Worm (Caenorhabditis elegans) whole organism, L3 larva: ENCODE results near the gene lit-1.
A peak's percentile ranks its signal among the peaks of the same experiment; 100 is the strongest.

Experiments
- R02D3.7 ChIP-seq: fragments of 150-350 bp; optimal IDR thresholded peaks from 2 replicates; lab custom pipeline; 2014; ENCODE audit warnings: missing biosample characterization, missing genetic modification characterization
- ZK546.5 ChIP-seq: sonication (generic microtip); optimal IDR thresholded peaks from 2 replicates; lab custom pipeline; 2017; ENCODE audit warnings: missing biosample characterization, missing genetic modification characterization
- aly-2 ChIP-seq: fragments of 150-350 bp; optimal IDR thresholded peaks from 2 replicates; lab custom pipeline; 2014; ENCODE audit warnings: missing biosample characterization, missing genetic modification characterization
- ama-1 ChIP-seq: fragments of 150-350 bp; optimal IDR thresholded peaks from 2 replicates; lab custom pipeline; 2018
- ceh-16 ChIP-seq: sonication (generic microtip); optimal IDR thresholded peaks from 2 replicates; lab custom pipeline; 2017; ENCODE audit warnings: missing biosample characterization, missing genetic modification characterization
- ceh-28 ChIP-seq: fragments of 150-350 bp; optimal IDR thresholded peaks from 2 replicates; lab custom pipeline; 2014; ENCODE audit warnings: missing biosample characterization, missing genetic modification reagents, missing genetic modification characterization
- ceh-82 ChIP-seq: fragments of 150-350 bp; optimal IDR thresholded peaks from 2 replicates; lab custom pipeline; 2014; ENCODE audit warnings: missing biosample characterization, missing genetic modification characterization
- ceh-9 ChIP-seq: sonication (generic microtip); optimal IDR thresholded peaks from 2 replicates; lab custom pipeline; 2018; ENCODE audit warnings: missing biosample characterization, missing genetic modification characterization
- daf-12 ChIP-seq: fragments of 150-350 bp; optimal IDR thresholded peaks from 2 replicates; lab custom pipeline; 2014; ENCODE audit warnings: missing biosample characterization, missing genetic modification reagents, missing genetic modification characterization
- egl-27 ChIP-seq: sonication (generic microtip); optimal IDR thresholded peaks from 4 replicates; lab custom pipeline; 2017; ENCODE audit warnings: missing biosample characterization, missing genetic modification reagents, missing genetic modification characterization
- egl-5 ChIP-seq: fragments of 150-350 bp; optimal IDR thresholded peaks from 2 replicates; lab custom pipeline; 2017; ENCODE audit warnings: missing biosample characterization, missing genetic modification reagents, missing genetic modification characterization, inconsistent platforms
- elt-1 ChIP-seq: fragments of 150-350 bp; optimal IDR thresholded peaks from 2 replicates; lab custom pipeline; 2014; ENCODE audit warnings: missing biosample characterization, missing genetic modification characterization
- elt-2 ChIP-seq: sonication (generic microtip); optimal IDR thresholded peaks from 2 replicates; lab custom pipeline; 2016; ENCODE audit warnings: missing genetic modification reagents, mild to moderate bottlenecking, missing genetic modification characterization, missing compliant biosample characterization
- elt-3 ChIP-seq, 3 experiments: fragments of 150-350 bp in 1 of 3; sonication (generic microtip) in 2 of 3; optimal IDR thresholded peaks; 2 replicates in 2 of 3; 4 replicates in 1 of 3; lab custom pipeline; 2014 to 2017; ENCODE audit warnings: missing biosample characterization in 3 of 3, missing genetic modification characterization in 3 of 3
- eor-1 ChIP-seq, 2 experiments: fragments of 150-350 bp; optimal IDR thresholded peaks; 2 replicates each; lab custom pipeline; 2014 to 2018; ENCODE audit warnings: missing biosample characterization in 2 of 2, missing genetic modification characterization in 2 of 2
- fkh-2 ChIP-seq: fragments of 150-350 bp; optimal IDR thresholded peaks from 2 replicates; lab custom pipeline; 2014; ENCODE audit warnings: missing biosample characterization, missing genetic modification reagents, missing genetic modification characterization
- fos-1 ChIP-seq: fragments of 150-350 bp; optimal IDR thresholded peaks from 2 replicates; lab custom pipeline; 2014; ENCODE audit warnings: missing biosample characterization, missing genetic modification characterization
- hmg-11 ChIP-seq: sonication (generic microtip); optimal IDR thresholded peaks from 2 replicates; lab custom pipeline; 2016; ENCODE audit warnings: missing genetic modification characterization, missing compliant biosample characterization
- jun-1 ChIP-seq: fragments of 150-350 bp; optimal IDR thresholded peaks from 2 replicates; lab custom pipeline; 2014; ENCODE audit warnings: missing biosample characterization, missing genetic modification reagents, missing genetic modification characterization
- lin-15B ChIP-seq: fragments of 150-350 bp; optimal IDR thresholded peaks from 2 replicates; lab custom pipeline; 2014; ENCODE audit warnings: missing biosample characterization, missing genetic modification characterization
- lsy-12 ChIP-seq: sonication (generic microtip); optimal IDR thresholded peaks from 2 replicates; lab custom pipeline; 2016; ENCODE audit warnings: mild to moderate bottlenecking, missing genetic modification characterization, missing compliant biosample characterization
- mdl-1 ChIP-seq: fragments of 150-350 bp; optimal IDR thresholded peaks from 2 replicates; lab custom pipeline; 2014; ENCODE audit warnings: missing biosample characterization, missing genetic modification characterization
- mml-1 ChIP-seq: fragments of 150-350 bp; sonication (generic microtip); optimal IDR thresholded peaks from 3 replicates; lab custom pipeline; 2014; ENCODE audit warnings: missing biosample characterization, missing genetic modification characterization
- nfya-1 ChIP-seq: sonication (generic microtip); optimal IDR thresholded peaks from 2 replicates; lab custom pipeline; 2017; ENCODE audit warnings: missing genetic modification characterization, mild to moderate bottlenecking, missing compliant biosample characterization, antibody characterized with exemption, moderate library complexity; ENCODE audit not compliant: insufficient read depth
- nhr-11 ChIP-seq: fragments of 150-350 bp; optimal IDR thresholded peaks from 2 replicates; lab custom pipeline; 2014; ENCODE audit warnings: missing biosample characterization, missing genetic modification characterization
- nhr-12 ChIP-seq: fragments of 150-350 bp; optimal IDR thresholded peaks from 2 replicates; lab custom pipeline; 2014; ENCODE audit warnings: missing biosample characterization, missing genetic modification characterization
- nhr-23 ChIP-seq: fragments of 150-350 bp; optimal IDR thresholded peaks from 2 replicates; lab custom pipeline; 2014; ENCODE audit warnings: missing biosample characterization, missing genetic modification reagents, missing genetic modification characterization
- nhr-237 ChIP-seq: fragments of 150-350 bp; optimal IDR thresholded peaks from 2 replicates; lab custom pipeline; 2014; ENCODE audit warnings: missing biosample characterization, missing genetic modification characterization
- nhr-25 ChIP-seq: sonication (generic microtip); optimal IDR thresholded peaks from 2 replicates; lab custom pipeline; 2017; ENCODE audit warnings: missing biosample characterization, missing genetic modification characterization
- nhr-28 ChIP-seq: fragments of 150-350 bp; optimal IDR thresholded peaks from 2 replicates; lab custom pipeline; 2014; ENCODE audit warnings: missing biosample characterization, missing genetic modification characterization
- nhr-43 ChIP-seq: sonication (generic microtip); optimal IDR thresholded peaks from 2 replicates; lab custom pipeline; 2016; ENCODE audit warnings: mild to moderate bottlenecking, missing genetic modification characterization, missing compliant biosample characterization; ENCODE audit not compliant: poor library complexity, severe bottlenecking
- nhr-67 ChIP-seq: fragments of 150-350 bp; optimal IDR thresholded peaks from 2 replicates; lab custom pipeline; 2014; ENCODE audit warnings: missing biosample characterization, missing genetic modification characterization
- nhr-76 ChIP-seq: fragments of 150-350 bp; sonication (generic microtip); optimal IDR thresholded peaks from 5 replicates; lab custom pipeline; 2014; ENCODE audit warnings: missing biosample characterization, missing genetic modification characterization
- nhr-77 ChIP-seq: fragments of 150-350 bp; optimal IDR thresholded peaks from 2 replicates; lab custom pipeline; 2014; ENCODE audit warnings: missing biosample characterization, missing genetic modification characterization
- pqm-1 ChIP-seq: fragments of 150-350 bp; optimal IDR thresholded peaks from 2 replicates; lab custom pipeline; 2017; ENCODE audit warnings: missing biosample characterization, missing genetic modification characterization, inconsistent platforms
- sea-2 ChIP-seq: fragments of 150-350 bp; sonication (generic microtip); optimal IDR thresholded peaks from 4 replicates; lab custom pipeline; 2014; ENCODE audit warnings: missing biosample characterization, missing genetic modification reagents, missing genetic modification characterization
- skn-1 ChIP-seq: fragments of 150-350 bp; optimal IDR thresholded peaks from 2 replicates; lab custom pipeline; 2014; ENCODE audit warnings: missing biosample characterization, missing genetic modification characterization
- snpc-4 ChIP-seq: fragments of 150-350 bp; optimal IDR thresholded peaks from 2 replicates; lab custom pipeline; 2014; ENCODE audit warnings: missing biosample characterization, missing genetic modification characterization
- tbx-2 ChIP-seq: sonication (generic microtip); optimal IDR thresholded peaks from 2 replicates; lab custom pipeline; 2016; ENCODE audit warnings: mild to moderate bottlenecking, missing genetic modification characterization, missing compliant biosample characterization
- unc-39 ChIP-seq: sonication (generic microtip); optimal IDR thresholded peaks from 4 replicates; lab custom pipeline; 2017; ENCODE audit warnings: missing biosample characterization, missing genetic modification characterization
- unc-62 ChIP-seq: fragments of 150-350 bp; sonication (generic microtip); optimal IDR thresholded peaks from 4 replicates; lab custom pipeline; 2014; ENCODE audit warnings: missing biosample characterization, missing genetic modification reagents, missing genetic modification characterization
- zag-1 ChIP-seq: fragments of 150-350 bp; optimal IDR thresholded peaks from 2 replicates; lab custom pipeline; 2014; ENCODE audit warnings: missing biosample characterization, missing genetic modification characterization
- ztf-11 ChIP-seq: fragments of 150-350 bp; optimal IDR thresholded peaks from 2 replicates; lab custom pipeline; 2014; ENCODE audit warnings: missing biosample characterization, missing genetic modification characterization
- ztf-4 ChIP-seq: fragments of 150-350 bp; optimal IDR thresholded peaks from 2 replicates; lab custom pipeline; 2014; ENCODE audit warnings: missing biosample characterization, missing genetic modification characterization

The lit-1 gene

ce11 chrIII:13713807-13714206 is 12.0 kb downstream of the lit-1 start:
- TF ChIP-seq nhr-12 (tag; lab: Kevin White, UChicago) (no peak), nhr-25 (tag; lab: Kevin White, UChicago) (peak; percentile 16)

DNA sequence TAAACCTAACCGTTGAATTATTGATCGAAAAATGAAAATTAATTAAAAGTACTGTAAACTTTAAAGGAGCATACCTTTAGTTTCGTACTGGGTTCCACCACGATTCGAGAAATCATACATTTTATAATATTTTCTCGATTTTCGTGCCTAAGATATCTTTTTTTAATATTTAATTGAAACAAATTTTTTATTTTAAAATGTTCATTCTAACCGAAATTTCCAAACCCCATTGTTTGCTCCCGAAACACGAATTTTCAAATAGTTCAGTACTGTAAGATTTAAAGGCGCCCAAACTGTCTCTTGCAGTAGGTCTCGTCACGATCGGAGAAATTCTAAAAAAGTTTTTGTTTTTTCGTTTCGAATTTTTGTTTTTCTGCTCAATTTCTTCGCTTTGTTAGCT is 13.2 kb downstream of the lit-1 start:
- TF ChIP-seq nfya-1 = no peak
- no peak for TF ChIP-seq elt-3 (tag; optimal IDR thresholded peaks at IDR 0.05; lab: Kevin White, UChicago)
- no peak for TF ChIP-seq ztf-4 (tag; lab: Kevin White, UChicago)
- TF ChIP-seq nhr-77 (tag; lab: Kevin White, UChicago) = no peak
- no peak for TF ChIP-seq aly-2
- no peak for TF ChIP-seq egl-5 (tag; lab: Kevin White, UChicago)
- no peak for TF ChIP-seq daf-12
- no peak for TF ChIP-seq unc-39 (tag; lab: Kevin White, UChicago)
- TF ChIP-seq jun-1 (tag; lab: Kevin White, UChicago) = no peak
- no peak for TF ChIP-seq mdl-1 (tag; lab: Kevin White, UChicago)

- TF ChIP-seq nhr-25 (tag; lab: Kevin White, UChicago) (peak; percentile 31), fkh-2 (tag; lab: Kevin White, UChicago) (no peak), skn-1 (peak; percentile 73), nhr-11 (tag; lab: Kevin White, UChicago) (peak; percentile 63)
Observed at ce11 chrIII:13716266-13716665, 14.5 kb downstream of the lit-1 start.

- no peak for TF ChIP-seq mdl-1 (tag; lab: Kevin White, UChicago)
- TF ChIP-seq fos-1 (tag; lab: Kevin White, UChicago) = no peak
- no peak for TF ChIP-seq fkh-2 (tag; lab: Kevin White, UChicago)
- no peak for TF ChIP-seq nhr-25 (tag; lab: Kevin White, UChicago)
- no peak for TF ChIP-seq zag-1
- TF ChIP-seq nhr-76 (tag; lab: Kevin White, UChicago) = no peak
- TF ChIP-seq aly-2 = no peak
Observed at ce11 chrIII:13716831-13717230, 15.0 kb downstream of the lit-1 start.

DNA sequence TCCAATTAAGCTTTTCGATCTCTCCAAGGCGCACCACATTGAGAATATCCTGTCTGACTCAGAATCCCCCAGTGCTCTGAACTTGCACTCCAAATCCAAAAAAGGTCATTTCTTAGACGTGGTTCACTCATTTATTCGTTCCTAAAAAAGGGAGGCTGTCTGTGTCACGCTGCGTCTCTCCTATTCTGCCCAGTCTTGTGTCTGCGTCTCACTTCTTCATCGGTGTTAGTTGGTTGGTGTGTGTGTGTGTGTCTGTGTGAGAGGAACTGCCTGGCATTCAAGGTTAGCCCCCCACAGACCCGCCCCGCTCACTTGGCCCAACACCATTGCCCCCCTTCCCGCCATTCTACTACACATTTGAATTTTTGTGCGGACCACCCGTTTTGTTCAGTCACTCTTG is 15.7 kb downstream of the lit-1 start:
- TF ChIP-seq nhr-67 (tag; lab: Kevin White, UChicago) = no peak
- no peak for TF ChIP-seq ztf-11 (tag; lab: Kevin White, UChicago)
- TF ChIP-seq nfya-1 = peak; percentile 79
- no peak for TF ChIP-seq ceh-28
- TF ChIP-seq ceh-82 (tag; lab: Kevin White, UChicago) = no peak
- TF ChIP-seq nhr-237 (tag; lab: Kevin White, UChicago) = no peak
- TF ChIP-seq pqm-1 = no peak
- TF ChIP-seq egl-5 (tag; lab: Kevin White, UChicago) = peak; percentile 53
- no peak for TF ChIP-seq fkh-2 (tag; lab: Kevin White, UChicago)
- TF ChIP-seq daf-12 = no peak
- TF ChIP-seq nhr-12 (tag; lab: Kevin White, UChicago) = no peak
- TF ChIP-seq ama-1 (lab: Kevin White, UChicago) = peak; percentile 9
- no peak for TF ChIP-seq unc-62 (GFP tag; lab: Kevin White, UChicago)
- peak; percentile 26 for TF ChIP-seq lsy-12 (tag; lab: Kevin White, UChicago)
- TF ChIP-seq ceh-16 (tag; lab: Kevin White, UChicago) = no peak
- TF ChIP-seq elt-1 (tag; lab: Kevin White, UChicago) = no peak
- TF ChIP-seq nhr-43 (tag; lab: Kevin White, UChicago) = peak; percentile 40
- TF ChIP-seq ZK546.5 (tag; lab: Kevin White, UChicago) = no peak
- no peak for TF ChIP-seq fos-1 (tag; lab: Kevin White, UChicago)
- no peak for TF ChIP-seq aly-2
- TF ChIP-seq nhr-25 (tag; lab: Kevin White, UChicago) = peak; percentile 93
- TF ChIP-seq skn-1 = no peak
- TF ChIP-seq eor-1 (tag; optimal IDR thresholded peaks at IDR 0.05; lab: Kevin White, UChicago) = no peak
- TF ChIP-seq hmg-11 (tag; lab: Kevin White, UChicago) = peak; percentile 74
- no peak for TF ChIP-seq unc-39 (tag; lab: Kevin White, UChicago)
- no peak for TF ChIP-seq mdl-1 (tag; lab: Kevin White, UChicago)
- TF ChIP-seq nhr-76 (tag; lab: Kevin White, UChicago) = no peak
- TF ChIP-seq lin-15B (tag; lab: Kevin White, UChicago) = peak; percentile 27
- TF ChIP-seq ztf-4 (tag; lab: Kevin White, UChicago) = no peak
- TF ChIP-seq nhr-23 (tag; lab: Kevin White, UChicago) = peak; percentile 66
- TF ChIP-seq R02D3.7 (tag; lab: Kevin White, UChicago) = no peak
- TF ChIP-seq nhr-11 (tag; lab: Kevin White, UChicago) = no peak
- TF ChIP-seq zag-1 = no peak
- TF ChIP-seq mml-1 (tag; lab: Kevin White, UChicago) = no peak
- no peak for TF ChIP-seq elt-2
- no peak for TF ChIP-seq sea-2 (GFP tag; lab: Kevin White, UChicago)
- TF ChIP-seq ceh-9 (tag; lab: Kevin White, UChicago) = no peak
- no peak for TF ChIP-seq nhr-28 (tag; lab: Kevin White, UChicago)
- TF ChIP-seq tbx-2 (tag; lab: Kevin White, UChicago) = no peak
- TF ChIP-seq snpc-4 (tag; lab: Kevin White, UChicago) = no peak
- TF ChIP-seq egl-27 (tag; lab: Kevin White, UChicago) = no peak
- TF ChIP-seq elt-3 (tag; optimal IDR thresholded peaks at IDR 0.05; lab: Kevin White, UChicago) = no peak
